ENCODE assay signal across 1 fruit fly cellular context in the genomic region with DNA sequence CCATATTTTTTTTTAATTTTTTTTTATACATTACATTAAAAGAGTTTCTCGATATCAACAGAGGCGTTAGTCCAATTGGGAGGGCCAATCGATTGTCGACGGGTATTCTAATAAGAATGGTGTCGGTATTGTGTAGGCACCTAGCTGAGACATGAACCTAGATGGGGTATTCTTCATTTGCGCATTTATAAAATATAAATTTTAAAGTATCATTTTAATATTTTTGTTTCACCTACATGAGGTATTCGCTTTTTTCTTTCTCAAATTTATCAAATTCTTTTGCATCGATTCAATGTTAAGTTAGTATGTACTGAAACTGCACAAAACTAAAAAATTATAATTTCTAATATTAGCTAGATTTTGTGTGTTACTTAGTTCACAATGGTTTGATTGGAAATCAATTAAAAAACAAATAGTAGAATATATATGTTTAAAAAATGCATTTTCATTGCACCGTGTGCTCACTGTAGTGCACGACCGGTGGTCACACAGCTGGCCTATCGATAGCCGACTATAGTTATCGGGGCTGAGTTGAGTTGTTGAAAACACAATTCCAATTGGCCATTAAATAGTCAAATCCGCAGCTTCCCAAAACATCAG.
TF ChIP-seq lines count a peak whose summit lies in the region.

A gene (minus strand): TSS at position 81 of the 600 bp plus-strand sequence.
A gene (plus strand): TSS at position 501 of the 600 bp plus-strand sequence.

TF ChIP-seq in whole organism, embryonic, 481 proteins besides CTCF, POLR2A, EP300 and RAD21 (continued from another document and continues in another):
- TF ChIP-seq CG2678 (tag; optimal IDR thresholded peaks at IDR 0.05; lab: Kevin White, UChicago) (peak; percentile 90), CHES-1-like (GFP tag; optimal IDR thresholded peaks at IDR 0.05; lab: Kevin White, UChicago) (peak; percentile 26), CG13287 (GFP tag; IDR thresholded peaks at IDR 0.05; lab: Robert Waterston, UW; ENCODE audit: partially characterized antibody) (peak; percentile 55), slbo (GFP tag; IDR thresholded peaks at IDR 0.05; lab: Robert Waterston, UW) (peak; percentile 95), CG17361 (GFP tag; IDR thresholded peaks at IDR 0.05; lab: Robert Waterston, UW) (peak; percentile 94), CG1233 (GFP tag; optimal IDR thresholded peaks at IDR 0.05; lab: Kevin White, UChicago) (peak; percentile 82), CG11504 (tag; optimal IDR thresholded peaks at IDR 0.05; lab: Kevin White, UChicago) (peak; percentile 49), jumu (GFP tag; optimal IDR thresholded peaks at IDR 0.05; lab: Kevin White, UChicago) (peak; percentile 44), BEAF-32 (GFP tag; optimal IDR thresholded peaks at IDR 0.05; lab: Kevin White, UChicago) (peak; percentile 72), org-1 (GFP tag; optimal IDR thresholded peaks at IDR 0.05; lab: Kevin White, UChicago) (peak; percentile 53), HHEX (GFP tag; optimal IDR thresholded peaks at IDR 0.05; lab: Kevin White, UChicago) (peak; percentile 57), Atf6 (GFP tag; IDR thresholded peaks at IDR 0.05; lab: Robert Waterston, UW) (peak; percentile 80), Oaz (GFP tag; IDR thresholded peaks at IDR 0.05; lab: Robert Waterston, UW) (peak; percentile 77), Bgb (GFP tag; IDR thresholded peaks at IDR 0.05; lab: Robert Waterston, UW; ENCODE audit: partially characterized antibody) (peak; percentile 21; the same call in 1 of the 2 replicates), CG18764 (GFP tag; optimal IDR thresholded peaks at IDR 0.05; lab: Kevin White, UChicago) (peak; percentile 56), CG7786 (GFP tag; optimal IDR thresholded peaks at IDR 0.05; lab: Kevin White, UChicago) (peak; percentile 55), GATAe (GFP tag; conservative IDR thresholded peaks at IDR 0.05; lab: Robert Waterston, UW) (peak; percentile 38; the same call in 1 of the 2 replicates), CG9727 (GFP tag; optimal IDR thresholded peaks at IDR 0.05; lab: Kevin White, UChicago) (peak; percentile 88), CG11247 (GFP tag; IDR thresholded peaks at IDR 0.05; lab: Robert Waterston, UW) (peak; percentile 85), Lhr (GFP tag; optimal IDR thresholded peaks at IDR 0.05; lab: Kevin White, UChicago) (peak; percentile 35), Sry-δ (GFP tag; optimal IDR thresholded peaks at IDR 0.05; lab: Kevin White, UChicago) (peak; percentile 36), caup (GFP tag; optimal IDR thresholded peaks at IDR 0.05; lab: Kevin White, UChicago; ENCODE audit: severe bottlenecking) (peak; percentile 80), kni (GFP tag; optimal IDR thresholded peaks at IDR 0.05; lab: Kevin White, UChicago) (peak; percentile 55), E2f2 (GFP tag; IDR thresholded peaks at IDR 0.05; lab: Robert Waterston, UW) (peak; percentile 62), Poxn (GFP tag; IDR thresholded peaks at IDR 0.05; lab: Robert Waterston, UW) (peak; percentile 69), pfk (GFP tag; optimal IDR thresholded peaks at IDR 0.05; lab: Kevin White, UChicago) (no peak), Sry-β (GFP tag; optimal IDR thresholded peaks at IDR 0.05; lab: Kevin White, UChicago) (peak; percentile 65), D19B (GFP tag; optimal IDR thresholded peaks at IDR 0.05; lab: Kevin White, UChicago) (peak; percentile 69), CG3407 (GFP tag; optimal IDR thresholded peaks at IDR 0.05; lab: Kevin White, UChicago) (peak; percentile 54), CG7928 (GFP tag; optimal IDR thresholded peaks at IDR 0.05; lab: Kevin White, UChicago) (peak; percentile 62), CG2199 (GFP tag; IDR thresholded peaks at IDR 0.05; lab: Robert Waterston, UW) (0 out of 3 replicates have a peak, but pooled peaks have one; percentile 24), crol (GFP tag; IDR thresholded peaks at IDR 0.05; lab: Robert Waterston, UW) (0 out of 2 replicates have a peak, but pooled peaks have one; percentile 29), gcm (GFP tag; optimal IDR thresholded peaks at IDR 0.05; lab: Kevin White, UChicago) (peak; percentile 62), CG4730 (GFP tag; IDR thresholded peaks at IDR 0.05; lab: Robert Waterston, UW) (peak; percentile 74), dmrt11E (tag; optimal IDR thresholded peaks at IDR 0.05; lab: Kevin White, UChicago) (peak; percentile 84), p53 (GFP tag; optimal IDR thresholded peaks at IDR 0.05; lab: Kevin White, UChicago) (no peak), HLH4C (GFP tag; IDR thresholded peaks at IDR 0.05; lab: Robert Waterston, UW; ENCODE audit: partially characterized antibody) (peak; percentile 56; the same call in 1 of the 3 replicates), prd (optimal IDR thresholded peaks at IDR 0.05; lab: Kevin White, UChicago) (no peak), prd (GFP tag; IDR thresholded peaks at IDR 0.05; lab: Robert Waterston, UW) (peak; percentile 93), sim (GFP tag; IDR thresholded peaks at IDR 0.05; lab: Robert Waterston, UW) (no peak; the same call in 1 of the 2 replicates), eve (GFP tag; optimal IDR thresholded peaks at IDR 0.05; lab: Kevin White, UChicago) (no peak), CG4617 (GFP tag; optimal IDR thresholded peaks at IDR 0.05; lab: Kevin White, UChicago; ENCODE audit: borderline replicate concordance) (no peak), CG12744 (GFP tag; optimal IDR thresholded peaks at IDR 0.05; lab: Kevin White, UChicago) (no peak), CG6254 (GFP tag; optimal IDR thresholded peaks at IDR 0.05; lab: Kevin White, UChicago) (peak; percentile 53), sna (GFP tag; IDR thresholded peaks at IDR 0.05; lab: Robert Waterston, UW; ENCODE audit: partially characterized antibody) (no peak), eyg (GFP tag; optimal IDR thresholded peaks at IDR 0.05; lab: Kevin White, UChicago) (no peak), CG1603 (tag; optimal IDR thresholded peaks at IDR 0.05; lab: Kevin White, UChicago) (no peak), CG31365 (tag; optimal IDR thresholded peaks at IDR 0.05; lab: Kevin White, UChicago) (no peak), her (GFP tag; optimal IDR thresholded peaks at IDR 0.05; lab: Kevin White, UChicago) (no peak), CG30431 (GFP tag; optimal IDR thresholded peaks at IDR 0.05; lab: Kevin White, UChicago) (peak; percentile 80), Dbx (GFP tag; IDR thresholded peaks at IDR 0.05; lab: Robert Waterston, UW) (peak; percentile 91), run (tag; optimal IDR thresholded peaks at IDR 0.05; lab: Kevin White, UChicago) (no peak), gce (GFP tag; IDR thresholded peaks at IDR 0.05; lab: Robert Waterston, UW) (peak; percentile 59; the same call in 1 of the 3 replicates), CoRest (tag; optimal IDR thresholded peaks at IDR 0.05; lab: Kevin White, UChicago) (peak; percentile 93), luna (GFP tag; optimal IDR thresholded peaks at IDR 0.05; lab: Kevin White, UChicago) (no peak), CG12155 (GFP tag; optimal IDR thresholded peaks at IDR 0.05; lab: Kevin White, UChicago) (peak; percentile 81), CG6765 (GFP tag; optimal IDR thresholded peaks at IDR 0.05; lab: Kevin White, UChicago) (peak; percentile 63), CG4424 (GFP tag; optimal IDR thresholded peaks at IDR 0.05; lab: Kevin White, UChicago) (peak; percentile 81), CG11723 (GFP tag; optimal IDR thresholded peaks at IDR 0.05; lab: Kevin White, UChicago) (peak; percentile 63), NFAT (GFP tag; IDR thresholded peaks at IDR 0.05; lab: Robert Waterston, UW) (peak; percentile 90), CG16813 (GFP tag; IDR thresholded peaks at IDR 0.05; lab: Robert Waterston, UW; ENCODE audit: partially characterized antibody) (peak; percentile 47; the same call in 1 of the 3 replicates), chm (GFP tag; IDR thresholded peaks at IDR 0.05; lab: Robert Waterston, UW) (0 out of 2 replicates have a peak, but pooled peaks have one; percentile 37), Nf-YA (GFP tag; IDR thresholded peaks at IDR 0.05; lab: Robert Waterston, UW) (peak; percentile 61), CG8924 (tag; optimal IDR thresholded peaks at IDR 0.05; lab: Kevin White, UChicago) (peak; percentile 90), crp (GFP tag; optimal IDR thresholded peaks at IDR 0.05; lab: Kevin White, UChicago) (peak in 1 of 2 experiments; percentile 65), CG10147 (GFP tag; optimal IDR thresholded peaks at IDR 0.05; lab: Kevin White, UChicago) (peak; percentile 77), CG10654 (GFP tag; optimal IDR thresholded peaks at IDR 0.05; lab: Kevin White, UChicago) (peak; percentile 64), h (optimal IDR thresholded peaks at IDR 0.05; lab: Kevin White, UChicago) (no peak), CG30403 (GFP tag; optimal IDR thresholded peaks at IDR 0.05; lab: Kevin White, UChicago) (peak; percentile 91), CG11695 (GFP tag; IDR thresholded peaks at IDR 0.05; lab: Robert Waterston, UW) (peak; percentile 64; the same call in 2 of the 3 replicates), nau (GFP tag; optimal IDR thresholded peaks at IDR 0.05; lab: Kevin White, UChicago) (no peak), Antp (GFP tag; optimal IDR thresholded peaks at IDR 0.05; lab: Kevin White, UChicago) (peak; percentile 28), dpn (GFP tag; optimal IDR thresholded peaks at IDR 0.05; lab: Kevin White, UChicago) (peak; percentile 62 to 81), CG12299 (tag; optimal IDR thresholded peaks at IDR 0.05; lab: Kevin White, UChicago) (peak; percentile 62), sd (tag; optimal IDR thresholded peaks at IDR 0.05; lab: Kevin White, UChicago) (no peak), CG6272 (GFP tag; IDR thresholded peaks at IDR 0.05; lab: Robert Waterston, UW) (peak; percentile 87), Kr (GFP tag; optimal IDR thresholded peaks at IDR 0.05; lab: Kevin White, UChicago) (no peak), ato (GFP tag; IDR thresholded peaks at IDR 0.05; lab: Robert Waterston, UW; ENCODE audit: partially characterized antibody) (no peak; the same call in 1 of the 2 replicates), tup (GFP tag; optimal IDR thresholded peaks at IDR 0.05; lab: Kevin White, UChicago) (no peak), mld (GFP tag; IDR thresholded peaks at IDR 0.05; lab: Robert Waterston, UW; ENCODE audit: partially characterized antibody) (0 out of 3 replicates have a peak, but pooled peaks have one; percentile 5), gro (GFP tag; optimal IDR thresholded peaks at IDR 0.05; lab: Kevin White, UChicago) (peak; percentile 5), Mrtf (GFP tag; IDR thresholded peaks at IDR 0.05; lab: Robert Waterston, UW) (peak; percentile 83; the same call in 2 of the 3 replicates), CG10209 (GFP tag; optimal IDR thresholded peaks at IDR 0.05; lab: Kevin White, UChicago) (peak; percentile 84), Taf1 (GFP tag; IDR thresholded peaks at IDR 0.05; lab: Robert Waterston, UW) (peak; percentile 73), CG11456 (GFP tag; IDR thresholded peaks at IDR 0.05; lab: Robert Waterston, UW) (peak; percentile 90), Med (GFP tag; lab: Kevin White, UChicago) (peak; percentile 86), lab (GFP tag; optimal IDR thresholded peaks at IDR 0.05; lab: Kevin White, UChicago) (peak; percentile 82), CG12659 (GFP tag; optimal IDR thresholded peaks at IDR 0.05; lab: Kevin White, UChicago) (peak; percentile 93), CG15601 (tag; optimal IDR thresholded peaks at IDR 0.05; lab: Kevin White, UChicago) (peak; percentile 66), CG2129 (GFP tag; IDR thresholded peaks at IDR 0.05; lab: Robert Waterston, UW; ENCODE audit: partially characterized antibody) (no peak), Hey (tag; optimal IDR thresholded peaks at IDR 0.05; lab: Kevin White, UChicago) (no peak), PHDP (tag; optimal IDR thresholded peaks at IDR 0.05; lab: Kevin White, UChicago) (peak; percentile 79), cato (GFP tag; optimal IDR thresholded peaks at IDR 0.05; lab: Kevin White, UChicago; ENCODE audit: borderline replicate concordance) (peak; percentile 68), mam (GFP tag; optimal IDR thresholded peaks at IDR 0.05; lab: Kevin White, UChicago) (peak; percentile 66), sens (GFP tag; lab: Kevin White, UChicago) (peak; percentile 93), NC2α (GFP tag; optimal IDR thresholded peaks at IDR 0.05; lab: Kevin White, UChicago) (no peak), CG10959 (GFP tag; IDR thresholded peaks at IDR 0.05; lab: Robert Waterston, UW) (peak; percentile 73), Mes4 (GFP tag; optimal IDR thresholded peaks at IDR 0.05; lab: Kevin White, UChicago) (peak; percentile 33), Hand (GFP tag; optimal IDR thresholded peaks at IDR 0.05; lab: Kevin White, UChicago) (no peak), Ada2b (GFP tag; IDR thresholded peaks at IDR 0.05; lab: Robert Waterston, UW) (peak; percentile 84), vnd (GFP tag; IDR thresholded peaks at IDR 0.05; lab: Robert Waterston, UW; ENCODE audit: partially characterized antibody) (0 out of 3 replicates have a peak, but pooled peaks have one; percentile 50), scrt (GFP tag; optimal IDR thresholded peaks at IDR 0.05; lab: Kevin White, UChicago) (peak; percentile 24), hb (GFP tag; IDR thresholded peaks at IDR 0.05; lab: Robert Waterston, UW; ENCODE audit: partially characterized antibody) (0 out of 3 replicates have a peak, but pooled peaks have one; percentile 48), CG32767 (GFP tag; IDR thresholded peaks at IDR 0.05; lab: Robert Waterston, UW) (peak; percentile 80), D (optimal IDR thresholded peaks at IDR 0.05; lab: Kevin White, UChicago) (no peak), D (GFP tag; optimal IDR thresholded peaks at IDR 0.05; lab: Kevin White, UChicago) (peak; percentile 76), Stat92E (GFP tag; optimal IDR thresholded peaks at IDR 0.05; lab: Kevin White, UChicago) (no peak), CG31441 (GFP tag; IDR thresholded peaks at IDR 0.05; lab: Robert Waterston, UW) (peak; percentile 85), croc (GFP tag; conservative IDR thresholded peaks at IDR 0.05; lab: Robert Waterston, UW) (peak; percentile 72), CG8388 (GFP tag; optimal IDR thresholded peaks at IDR 0.05; lab: Kevin White, UChicago) (peak; percentile 76), CG34422 (GFP tag; IDR thresholded peaks at IDR 0.05; lab: Robert Waterston, UW) (peak; percentile 92), fu2 (GFP tag; optimal IDR thresholded peaks at IDR 0.05; lab: Kevin White, UChicago) (peak; percentile 28), lola (GFP tag; optimal IDR thresholded peaks at IDR 0.05; lab: Kevin White, UChicago) (peak in 1 of 3 experiments; percentile 88), CG33213 (GFP tag; optimal IDR thresholded peaks at IDR 0.05; lab: Kevin White, UChicago) (no peak), CG9609 (GFP tag; optimal IDR thresholded peaks at IDR 0.05; lab: Kevin White, UChicago) (peak; percentile 18), CG6689 (GFP tag; IDR thresholded peaks at IDR 0.05; lab: Robert Waterston, UW) (peak; percentile 88), ftz-f1 (GFP tag; optimal IDR thresholded peaks at IDR 0.05; lab: Kevin White, UChicago) (no peak), lmd (GFP tag; IDR thresholded peaks at IDR 0.05; lab: Robert Waterston, UW) (peak; percentile 89), CG7357 (GFP tag; IDR thresholded peaks at IDR 0.05; lab: Robert Waterston, UW) (peak; percentile 75)
